Fruit fly (Drosophila melanogaster) whole organism, embryonic: ENCODE data around the gene RpL35.

Experiments used
- ATbp ChIP-seq: fragments of 200-800 bp; sonication (Bioruptor generic); optimal IDR thresholded peaks from 2 replicates; lab custom pipeline; 2017; ENCODE audit warnings: missing biosample characterization, mild to moderate bottlenecking, missing genetic modification characterization, missing genetic modification reagents
- Ada2b ChIP-seq: fragments of 200-800 bp; sonication (Bioruptor generic); IDR thresholded peaks from 2 replicates; pipeline ENCODE4 v1.3.6; 2022; ENCODE audit warnings: missing biosample characterization, missing genetic modification characterization
- B-H2 ChIP-seq: fragments of 200-800 bp; sonication (Bioruptor generic); optimal IDR thresholded peaks from 2 replicates; lab custom pipeline; 2018; ENCODE audit warnings: missing biosample characterization, mild to moderate bottlenecking, missing genetic modification characterization
- C15 ChIP-seq: fragments of 200-800 bp; sonication (Bioruptor generic); IDR thresholded peaks from 3 replicates; pipeline ENCODE4 v1.3.6; 2022; ENCODE audit warnings: missing biosample characterization, missing genetic modification characterization
- CG10366 ChIP-seq: fragments of 200-800 bp; sonication (Bioruptor generic); IDR thresholded peaks from 2 replicates; pipeline ENCODE4 v1.3.6; 2022; ENCODE audit warnings: missing biosample characterization, missing genetic modification characterization
- CG10654 ChIP-seq: fragments of 200-800 bp; sonication (Bioruptor generic); optimal IDR thresholded peaks from 2 replicates; lab custom pipeline; 2016; ENCODE audit warnings: missing biosample characterization, missing genetic modification characterization
- CG11398 ChIP-seq: fragments of 200-800 bp; sonication (Bioruptor generic); optimal IDR thresholded peaks from 2 replicates; lab custom pipeline; 2016; ENCODE audit warnings: missing biosample characterization, missing genetic modification characterization
- CG12942 ChIP-seq: fragments of 200-800 bp; sonication (Bioruptor generic); optimal IDR thresholded peaks from 3 replicates; lab custom pipeline; 2016; ENCODE audit warnings: missing biosample characterization, missing genetic modification characterization
- CG1602 ChIP-seq: fragments of 200-800 bp; sonication (Bioruptor generic); optimal IDR thresholded peaks from 3 replicates; lab custom pipeline; 2016; ENCODE audit warnings: missing biosample characterization, missing genetic modification characterization
- CG16779 ChIP-seq: fragments of 200-800 bp; sonication (Bioruptor generic); IDR thresholded peaks from 2 replicates; pipeline ENCODE4 v1.3.6; 2022; ENCODE audit warnings: missing biosample characterization, missing genetic modification characterization
- CG17328 ChIP-seq: fragments of 200-800 bp; sonication (Bioruptor generic); IDR thresholded peaks from 2 replicates; pipeline ENCODE4 v1.3.6; 2022; ENCODE audit warnings: missing biosample characterization, missing genetic modification characterization
- CG17612 ChIP-seq: fragments of 200-800 bp; sonication (Bioruptor generic); IDR thresholded peaks from 2 replicates; pipeline ENCODE4 v1.3.6; 2022; ENCODE audit warnings: missing biosample characterization, missing genetic modification characterization
- CG1792 ChIP-seq: fragments of 200-800 bp; sonication (Bioruptor generic); optimal IDR thresholded peaks from 2 replicates; lab custom pipeline; 2016; ENCODE audit warnings: missing biosample characterization, missing genetic modification characterization
- CG18599 ChIP-seq: fragments of 200-800 bp; sonication (Bioruptor generic); optimal IDR thresholded peaks from 3 replicates; lab custom pipeline; 2017; ENCODE audit warnings: missing biosample characterization, missing genetic modification characterization, mild to moderate bottlenecking, moderate library complexity, missing genetic modification reagents
- CG2129 ChIP-seq: fragments of 200-800 bp; sonication (Bioruptor generic); IDR thresholded peaks from 2 replicates; pipeline ENCODE4 v1.3.6; 2022; ENCODE audit warnings: missing biosample characterization, missing genetic modification characterization; ENCODE audit not compliant: partially characterized antibody
- CG31365 ChIP-seq: fragments of 200-800 bp; sonication (Bioruptor generic); optimal IDR thresholded peaks from 2 replicates; lab custom pipeline; 2018; ENCODE audit warnings: missing biosample characterization, mild to moderate bottlenecking, missing genetic modification characterization
- CG32767 ChIP-seq: fragments of 200-800 bp; sonication (Bioruptor generic); IDR thresholded peaks from 2 replicates; pipeline ENCODE4 v1.3.6; 2022; ENCODE audit warnings: missing biosample characterization, missing genetic modification characterization
- CG32772 ChIP-seq: fragments of 200-800 bp; sonication (Bioruptor generic); IDR thresholded peaks from 2 replicates; pipeline ENCODE4 v1.3.6; 2022; ENCODE audit warnings: missing biosample characterization, missing genetic modification characterization
- CG4404 ChIP-seq: fragments of 200-800 bp; sonication (Bioruptor generic); IDR thresholded peaks from 2 replicates; pipeline ENCODE4 v1.3.6; 2022; ENCODE audit warnings: missing biosample characterization, missing genetic modification characterization
- CG5953 ChIP-seq: fragments of 200-800 bp; sonication (Bioruptor generic); IDR thresholded peaks from 2 replicates; pipeline ENCODE4 v1.3.6; 2022; ENCODE audit warnings: missing biosample characterization, missing genetic modification characterization
- CG6254 ChIP-seq: fragments of 200-800 bp; sonication (Bioruptor generic); optimal IDR thresholded peaks from 3 replicates; lab custom pipeline; 2017; ENCODE audit warnings: mild to moderate bottlenecking, missing biosample characterization, missing genetic modification reagents, missing genetic modification characterization
- CG8359 ChIP-seq: fragments of 200-800 bp; sonication (Bioruptor generic); optimal IDR thresholded peaks from 2 replicates; lab custom pipeline; 2017; ENCODE audit warnings: missing biosample characterization, mild to moderate bottlenecking, missing genetic modification characterization, borderline replicate concordance
- CG9817 ChIP-seq: fragments of 200-800 bp; sonication (Bioruptor generic); optimal IDR thresholded peaks from 2 replicates; lab custom pipeline; 2018; ENCODE audit warnings: missing biosample characterization, mild to moderate bottlenecking, missing genetic modification characterization, moderate library complexity
- CoRest ChIP-seq: fragments of 200-800 bp; sonication (Bioruptor generic); optimal IDR thresholded peaks from 3 replicates; lab custom pipeline; 2018; ENCODE audit warnings: missing biosample characterization, mild to moderate bottlenecking, missing genetic modification characterization, moderate library complexity
- HLH3B ChIP-seq: fragments of 200-800 bp; sonication (Bioruptor generic); IDR thresholded peaks from 2 replicates; pipeline ENCODE4 v1.3.6; 2022; ENCODE audit warnings: missing biosample characterization, missing genetic modification characterization
- HLH54F ChIP-seq: fragments of 200-800 bp; sonication (Bioruptor generic); optimal IDR thresholded peaks from 3 replicates; lab custom pipeline; 2016; ENCODE audit warnings: missing biosample characterization, missing genetic modification characterization
- Myb ChIP-seq: fragments of 200-800 bp; sonication (Bioruptor generic); optimal IDR thresholded peaks from 2 replicates; lab custom pipeline; 2016; ENCODE audit warnings: missing biosample characterization, missing genetic modification characterization
- NFAT ChIP-seq: fragments of 200-800 bp; sonication (Bioruptor generic); IDR thresholded peaks from 2 replicates; pipeline ENCODE4 v1.3.6; 2022; ENCODE audit warnings: missing biosample characterization, missing genetic modification characterization
- Nf-YB ChIP-seq: fragments of 200-800 bp; sonication (Bioruptor generic); optimal IDR thresholded peaks from 3 replicates; lab custom pipeline; 2019; ENCODE audit warnings: missing biosample characterization, mild to moderate bottlenecking, missing genetic modification characterization, moderate library complexity
- Pdp1 ChIP-seq, 2 experiments: fragments of 200-800 bp; sonication (Bioruptor generic); optimal IDR thresholded peaks; 3 replicates each; lab custom pipeline; 2016; ENCODE audit warnings: missing biosample characterization in 2 of 2, missing genetic modification characterization in 2 of 2, mild to moderate bottlenecking in 1 of 2, moderate library complexity in 1 of 2
- Side ChIP-seq: fragments of 200-800 bp; sonication (Bioruptor generic); optimal IDR thresholded peaks from 2 replicates; lab custom pipeline; 2016; ENCODE audit warnings: missing biosample characterization, missing genetic modification characterization
- Xbp1 ChIP-seq: fragments of 200-800 bp; sonication (Bioruptor generic); optimal IDR thresholded peaks from 3 replicates; lab custom pipeline; 2016; ENCODE audit warnings: missing biosample characterization, mild to moderate bottlenecking, missing genetic modification characterization
- bowl ChIP-seq: fragments of 200-800 bp; sonication (Bioruptor generic); IDR thresholded peaks from 2 replicates; pipeline ENCODE4 v1.3.6; 2022; ENCODE audit warnings: missing biosample characterization, missing genetic modification characterization
- br ChIP-seq: fragments of >200 bp; optimal IDR thresholded peaks from 2 replicates; lab custom pipeline; 2017
- cato ChIP-seq: fragments of 200-800 bp; sonication (Bioruptor generic); optimal IDR thresholded peaks from 2 replicates; lab custom pipeline; 2016; ENCODE audit warnings: missing biosample characterization, missing genetic modification characterization, borderline replicate concordance
- croc ChIP-seq: fragments of 200-800 bp; sonication (Bioruptor generic); conservative IDR thresholded peaks from 3 replicates; pipeline ENCODE4 v1.3.6; 2022; ENCODE audit warnings: missing biosample characterization, missing genetic modification characterization
- ems ChIP-seq: fragments of 200-800 bp; sonication (Bioruptor generic); optimal IDR thresholded peaks from 3 replicates; lab custom pipeline; 2016; ENCODE audit warnings: missing biosample characterization, missing genetic modification characterization
- ftz-f1 ChIP-seq: fragments of 200-800 bp; sonication (Bioruptor generic); optimal IDR thresholded peaks from 2 replicates; lab custom pipeline; 2016; ENCODE audit warnings: missing biosample characterization, missing genetic modification characterization
- gsb-n ChIP-seq: fragments of 200-800 bp; sonication (Bioruptor generic); optimal IDR thresholded peaks from 3 replicates; lab custom pipeline; 2018; ENCODE audit warnings: missing biosample characterization, mild to moderate bottlenecking, missing genetic modification characterization
- lab ChIP-seq: fragments of 200-800 bp; sonication (Bioruptor generic); optimal IDR thresholded peaks from 3 replicates; lab custom pipeline; 2017; ENCODE audit warnings: missing biosample characterization, missing genetic modification characterization, mild to moderate bottlenecking, moderate library complexity, missing genetic modification reagents
- mirr ChIP-seq: fragments of 200-800 bp; sonication (Bioruptor generic); optimal IDR thresholded peaks from 3 replicates; lab custom pipeline; 2018; ENCODE audit warnings: missing biosample characterization, mild to moderate bottlenecking, missing genetic modification characterization
- nom ChIP-seq: fragments of 200-800 bp; sonication (Bioruptor generic); optimal IDR thresholded peaks from 2 replicates; lab custom pipeline; 2017; ENCODE audit warnings: missing biosample characterization, missing genetic modification characterization, mild to moderate bottlenecking, moderate library complexity, missing genetic modification reagents
- otp ChIP-seq: fragments of 200-800 bp; sonication (Bioruptor generic); IDR thresholded peaks from 3 replicates; pipeline ENCODE4, ENCODE4 v1.3.6; 2022; ENCODE audit warnings: missing biosample characterization, missing genetic modification characterization
- run ChIP-seq: fragments of 200-800 bp; sonication (Bioruptor generic); optimal IDR thresholded peaks from 3 replicates; lab custom pipeline; 2018; ENCODE audit warnings: missing biosample characterization, mild to moderate bottlenecking, missing genetic modification characterization
- sens ChIP-seq: fragments of 200-800 bp; sonication (Bioruptor generic); peaks from one replicate; lab custom pipeline; 2016; ENCODE audit warnings: missing biosample characterization, missing genetic modification characterization
- so ChIP-seq: fragments of 200-800 bp; sonication (Bioruptor generic); IDR thresholded peaks from 3 replicates; pipeline ENCODE4 v1.3.6; 2022; ENCODE audit warnings: missing biosample characterization, missing genetic modification characterization
- toy ChIP-seq: fragments of 200-800 bp; sonication (Bioruptor generic); IDR thresholded peaks from 2 replicates; pipeline ENCODE4 v1.3.6; 2022; ENCODE audit warnings: missing biosample characterization, missing genetic modification characterization
- trem ChIP-seq: fragments of 200-800 bp; optimal IDR thresholded peaks from 3 replicates; lab custom pipeline; 2019; ENCODE audit warnings: missing biosample characterization, mild to moderate bottlenecking, missing genetic modification characterization, moderate library complexity
- wdn ChIP-seq: fragments of 200-800 bp; sonication (Bioruptor generic); IDR thresholded peaks from 2 replicates; pipeline ENCODE4 v1.3.6; 2022; ENCODE audit warnings: missing biosample characterization, missing genetic modification characterization
- yki ChIP-seq: fragments of >200 bp; optimal IDR thresholded peaks from 3 replicates; lab custom pipeline; 2018
- zen2 ChIP-seq: fragments of 200-800 bp; sonication (Bioruptor generic); IDR thresholded peaks from 3 replicates; pipeline ENCODE4 v1.3.6; 2022; ENCODE audit warnings: missing biosample characterization, missing genetic modification characterization; ENCODE audit not compliant: partially characterized antibody
- zf30C ChIP-seq: fragments of 200-800 bp; sonication (Bioruptor generic); optimal IDR thresholded peaks from 3 replicates; lab custom pipeline; 2018; ENCODE audit warnings: missing biosample characterization, mild to moderate bottlenecking, missing genetic modification characterization

Gene RpL35

DNA sequence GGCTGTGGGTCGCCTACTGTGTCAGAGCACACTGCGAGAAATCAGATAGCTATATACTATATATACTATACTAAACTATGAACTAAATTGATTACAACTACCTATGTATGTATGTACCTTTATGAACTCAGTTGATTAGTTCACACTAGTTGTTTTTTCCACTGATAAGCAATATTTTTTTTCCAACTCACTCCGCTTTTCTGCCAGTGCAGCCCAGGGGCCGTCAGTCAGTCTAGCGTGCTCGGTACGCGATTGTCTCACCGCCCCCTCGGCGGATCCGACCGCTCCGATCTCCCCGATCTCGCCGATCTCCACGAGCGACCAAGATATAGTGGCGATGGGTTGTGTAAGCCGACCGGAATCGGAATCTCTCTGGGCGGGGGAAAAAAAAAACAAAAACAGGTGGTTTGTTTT, 33.7 kb downstream of the RpL35 start (continued):
- TF ChIP-seq cato (GFP tag; lab: Kevin White, UChicago), result peak; percentile 48
- TF ChIP-seq HLH3B (GFP tag; lab: Robert Waterston, UW), result peak; percentile 90
- TF ChIP-seq so (GFP tag; lab: Robert Waterston, UW), result peak; percentile 92
- no peak for TF ChIP-seq CG11398 (GFP tag; lab: Kevin White, UChicago)
- peak; percentile 88 for TF ChIP-seq toy
- peak; percentile 82 for TF ChIP-seq CoRest (tag; lab: Kevin White, UChicago)
- peak; percentile 13 for TF ChIP-seq ftz-f1 (GFP tag; lab: Kevin White, UChicago)
- no peak for TF ChIP-seq br
- TF ChIP-seq otp (GFP tag; lab: Robert Waterston, UW), result peak; percentile 76
- peak; percentile 58 for TF ChIP-seq gsb-n
- peak; percentile 42 for TF ChIP-seq CG1792
- peak; percentile 93 for TF ChIP-seq Ada2b (GFP tag; lab: Robert Waterston, UW)
- no peak for TF ChIP-seq B-H2
- TF ChIP-seq CG4404, result peak; percentile 83
- peak; percentile 89 for TF ChIP-seq CG16779 (GFP tag; lab: Robert Waterston, UW)
- TF ChIP-seq yki, result no peak
- TF ChIP-seq Nf-YB (GFP tag; lab: Kevin White, UChicago), result peak; percentile 38
- peak; percentile 82 for TF ChIP-seq CG10366
- peak; percentile 89 for TF ChIP-seq NFAT (GFP tag; lab: Robert Waterston, UW)
- peak; percentile 83 for TF ChIP-seq CG9817 (tag; lab: Kevin White, UChicago)
- TF ChIP-seq wdn (GFP tag; lab: Robert Waterston, UW), result peak; percentile 85
- peak; percentile 76 for TF ChIP-seq Xbp1 (GFP tag; lab: Kevin White, UChicago)
- TF ChIP-seq CG5953, result peak; percentile 62
- peak; percentile 60 for TF ChIP-seq CG31365
- peak; percentile 40 for TF ChIP-seq zf30C (GFP tag; lab: Kevin White, UChicago)
- peak; percentile 85 for TF ChIP-seq ATbp (GFP tag; lab: Kevin White, UChicago)
- peak; percentile 46 for TF ChIP-seq CG8359 (GFP tag; lab: Kevin White, UChicago)
- TF ChIP-seq ems (GFP tag; lab: Kevin White, UChicago), result peak; percentile 71
- TF ChIP-seq CG17328 (GFP tag; lab: Robert Waterston, UW), result peak; percentile 77
- peak; percentile 84 for TF ChIP-seq CG32767 (GFP tag; lab: Robert Waterston, UW)
- peak; percentile 94 for TF ChIP-seq CG18599 (GFP tag; lab: Kevin White, UChicago)
- TF ChIP-seq CG2129 (GFP tag; lab: Robert Waterston, UW), result no peak
- peak; percentile 93 for TF ChIP-seq sens
- peak; percentile 78; the same call in 2 of the 3 replicates for TF ChIP-seq C15 (GFP tag; lab: Robert Waterston, UW)
- peak; percentile 54 for TF ChIP-seq CG12942 (GFP tag; lab: Kevin White, UChicago)
- TF ChIP-seq trem (tag; lab: Kevin White, UChicago), result peak; percentile 22
- TF ChIP-seq Myb, result peak; percentile 25
- peak; percentile 39; the same call in 1 of the 2 replicates for TF ChIP-seq bowl
- TF ChIP-seq CG10654, result peak; percentile 71
- TF ChIP-seq lab (GFP tag; lab: Kevin White, UChicago), result peak; percentile 95
- no peak for TF ChIP-seq zen2
- peak; percentile 66 for TF ChIP-seq CG1602 (GFP tag; lab: Kevin White, UChicago)
- peak; percentile 61 for TF ChIP-seq CG6254 (GFP tag; lab: Kevin White, UChicago)
- peak; percentile 53 for TF ChIP-seq Side (GFP tag; lab: Kevin White, UChicago)
- peak; percentile 21 for TF ChIP-seq mirr
- peak; percentile 74 for TF ChIP-seq run (tag; lab: Kevin White, UChicago)
- TF ChIP-seq HLH54F, result peak; percentile 43
- peak; percentile 62 for TF ChIP-seq nom (GFP tag; lab: Kevin White, UChicago)
- peak; percentile 90 for TF ChIP-seq CG32772 (GFP tag; lab: Robert Waterston, UW)
- TF ChIP-seq croc (GFP tag; lab: Robert Waterston, UW), result peak; percentile 77; the same call in 2 of the 3 replicates
- peak; percentile 86 for TF ChIP-seq CG17612
- peak; percentile 85 to 90 for TF ChIP-seq Pdp1 (GFP tag; optimal IDR thresholded peaks at IDR 0.05; lab: Kevin White, UChicago)
